Worm (Caenorhabditis elegans): ENCODE data around the gene clec-88.

The clec-88 gene

ce11 chrII:6333887-6334286, 31.6 kb upstream of the clec-88 start, which contains the start of gene ttc-39B:
TSS of gene ttc-39B (minus strand) at chrII:6333987.
- no peak for TF ChIP-seq F13C5.2 (tag; optimal IDR thresholded peaks at IDR 0.05)
- TF ChIP-seq ama-1 (optimal IDR thresholded peaks at IDR 0.05): no peak
- no peak for TF ChIP-seq hmg-4 (GFP tag; optimal IDR thresholded peaks at IDR 0.05)
- TF ChIP-seq ceh-13 (GFP tag; optimal IDR thresholded peaks at IDR 0.05): no peak
- TF ChIP-seq hmbx-1 (tag; optimal IDR thresholded peaks at IDR 0.05): no peak
- TF ChIP-seq sea-1 (GFP tag; conservative IDR thresholded peaks at IDR 0.05): no peak
- no peak for TF ChIP-seq pes-1 (GFP tag; IDR thresholded peaks at IDR 0.05)
- TF ChIP-seq tbx-37 (GFP tag; conservative IDR thresholded peaks at IDR 0.05): no peak
- no peak for TF ChIP-seq hnd-1 (tag; optimal IDR thresholded peaks at IDR 0.05)
- no peak for TF ChIP-seq ceh-36 (tag; optimal IDR thresholded peaks at IDR 0.05)
- TF ChIP-seq tbx-11 (GFP tag; IDR thresholded peaks at IDR 0.05): no peak
- TF ChIP-seq flt-1 (GFP tag; IDR thresholded peaks at IDR 0.05): no peak

DNA sequence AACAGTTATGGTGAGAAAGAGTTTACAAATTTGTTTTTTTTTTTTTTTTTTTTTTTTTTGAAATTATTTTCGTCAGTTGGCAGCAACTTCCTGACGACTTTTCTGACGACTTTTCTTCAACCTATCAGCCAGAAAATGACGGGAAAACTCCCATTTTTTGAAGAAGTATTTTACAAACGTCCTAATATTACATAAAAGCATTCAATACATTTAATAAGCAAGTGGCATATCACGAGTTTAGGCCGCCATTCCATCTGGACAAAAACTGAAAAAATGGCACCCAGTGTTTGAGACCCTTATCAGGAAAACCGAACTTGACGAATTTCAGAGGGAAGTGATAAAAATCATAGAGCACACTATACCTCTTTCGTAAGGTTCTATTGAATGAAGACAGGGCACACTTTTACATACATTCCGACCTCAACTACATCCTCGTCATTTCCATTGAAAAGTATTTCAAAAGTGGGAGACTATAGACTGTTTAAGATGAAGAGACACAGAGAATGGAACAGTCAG, 30.7 kb upstream of the clec-88 start:
- TF ChIP-seq ceh-36 (tag; optimal IDR thresholded peaks at IDR 0.05) (no peak), hnd-1 (tag; optimal IDR thresholded peaks at IDR 0.05) (no peak), F13C5.2 (tag; optimal IDR thresholded peaks at IDR 0.05) (no peak), B0310.2 (tag; optimal IDR thresholded peaks at IDR 0.05) (no peak), aly-1 (tag; optimal IDR thresholded peaks at IDR 0.05) (no peak), hmbx-1 (tag; optimal IDR thresholded peaks at IDR 0.05) (no peak), tbx-11 (GFP tag; IDR thresholded peaks at IDR 0.05) (no peak), tbx-37 (GFP tag; conservative IDR thresholded peaks at IDR 0.05) (no peak), pes-1 (GFP tag; IDR thresholded peaks at IDR 0.05) (no peak), hmg-4 (GFP tag; optimal IDR thresholded peaks at IDR 0.05) (no peak), ceh-13 (GFP tag; optimal IDR thresholded peaks at IDR 0.05) (no peak), sea-1 (GFP tag; conservative IDR thresholded peaks at IDR 0.05) (no peak)

DNA sequence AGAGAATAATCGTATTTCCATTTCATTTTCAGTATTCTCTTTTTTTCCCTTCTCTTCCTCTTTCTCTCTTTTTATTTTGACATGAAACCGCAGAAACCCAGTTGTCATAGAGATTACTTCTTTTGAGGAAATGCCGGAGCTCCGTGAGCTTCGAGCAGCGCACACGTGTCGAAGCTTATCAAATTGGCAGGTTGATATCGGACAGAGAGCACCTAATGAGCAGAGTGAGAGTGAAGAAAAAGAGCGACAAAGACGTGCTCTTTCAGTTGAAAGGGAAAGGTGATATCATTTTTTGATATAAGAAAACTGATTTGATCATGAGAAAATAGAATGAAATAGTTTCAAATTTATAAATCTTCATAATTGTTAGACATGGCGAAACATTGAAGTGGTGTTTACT, 30.2 kb upstream of the clec-88 start, which contains the start of gene C32D5.14:
Gene C32D5.14, plus strand, starts transcription at position 131 of the 400 bp plus-strand sequence.
- TF ChIP-seq tbx-11 (GFP tag; IDR thresholded peaks at IDR 0.05) (no peak), hmbx-1 (tag; optimal IDR thresholded peaks at IDR 0.05) (no peak), ets-7 (tag; optimal IDR thresholded peaks at IDR 0.05) (no peak), scrt-1 (GFP tag; IDR thresholded peaks at IDR 0.05) (no peak), ceh-13 (GFP tag; optimal IDR thresholded peaks at IDR 0.05) (no peak), aly-1 (tag; optimal IDR thresholded peaks at IDR 0.05) (no peak)

ce11 chrII:6339511-6339910, 26.0 kb upstream of the clec-88 start:
- no peak for TF ChIP-seq hnd-1 (tag; optimal IDR thresholded peaks at IDR 0.05)
- TF ChIP-seq tra-4 (tag; optimal IDR thresholded peaks at IDR 0.05): no peak
- no peak for TF ChIP-seq ceh-36 (tag; optimal IDR thresholded peaks at IDR 0.05)
- no peak for TF ChIP-seq ceh-13 (GFP tag; optimal IDR thresholded peaks at IDR 0.05)
- TF ChIP-seq ama-1 (optimal IDR thresholded peaks at IDR 0.05): no peak
- TF ChIP-seq sea-1 (GFP tag; conservative IDR thresholded peaks at IDR 0.05): no peak
- no peak for TF ChIP-seq pes-1 (GFP tag; IDR thresholded peaks at IDR 0.05)
- TF ChIP-seq ets-7 (tag; optimal IDR thresholded peaks at IDR 0.05): no peak
- no peak for TF ChIP-seq aly-1 (tag; optimal IDR thresholded peaks at IDR 0.05)
- no peak for TF ChIP-seq hmbx-1 (tag; optimal IDR thresholded peaks at IDR 0.05)
- no peak for TF ChIP-seq scrt-1 (GFP tag; IDR thresholded peaks at IDR 0.05)
- no peak for TF ChIP-seq flt-1 (GFP tag; IDR thresholded peaks at IDR 0.05)
- no peak for TF ChIP-seq F13C5.2 (tag; optimal IDR thresholded peaks at IDR 0.05)
- no peak for TF ChIP-seq B0310.2 (tag; optimal IDR thresholded peaks at IDR 0.05)
- TF ChIP-seq hmg-4 (GFP tag; optimal IDR thresholded peaks at IDR 0.05): no peak

ce11 chrII:6339948-6340347, 25.6 kb upstream of the clec-88 start, which contains the start of gene C32D5.7:
TSS of gene C32D5.7 (minus strand) at chrII:6340048.
- TF ChIP-seq pes-1 (GFP tag; IDR thresholded peaks at IDR 0.05): no peak

DNA sequence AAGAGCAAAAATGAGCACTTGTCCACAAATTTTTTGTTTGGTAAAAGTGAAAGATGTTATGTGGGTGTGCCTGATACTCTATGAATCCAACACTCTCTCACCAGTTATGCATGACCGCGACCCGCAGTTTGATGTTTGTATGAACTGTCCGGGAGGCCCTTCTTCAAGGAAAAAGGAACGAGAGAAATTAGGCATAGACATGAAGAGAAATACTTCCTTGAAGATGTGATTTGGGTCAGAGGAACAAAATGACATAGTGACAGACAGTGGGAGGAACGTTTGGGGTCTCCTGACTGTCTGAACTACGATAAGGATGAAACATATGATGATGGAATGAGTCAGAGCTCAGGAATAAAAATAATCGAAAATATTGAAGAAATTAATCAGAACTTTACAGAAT, 24.4 kb upstream of the clec-88 start:
- TF ChIP-seq ama-1 (optimal IDR thresholded peaks at IDR 0.05) (no peak), tbx-11 (GFP tag; IDR thresholded peaks at IDR 0.05) (no peak), scrt-1 (GFP tag; IDR thresholded peaks at IDR 0.05) (no peak), B0310.2 (tag; optimal IDR thresholded peaks at IDR 0.05) (no peak)

DNA sequence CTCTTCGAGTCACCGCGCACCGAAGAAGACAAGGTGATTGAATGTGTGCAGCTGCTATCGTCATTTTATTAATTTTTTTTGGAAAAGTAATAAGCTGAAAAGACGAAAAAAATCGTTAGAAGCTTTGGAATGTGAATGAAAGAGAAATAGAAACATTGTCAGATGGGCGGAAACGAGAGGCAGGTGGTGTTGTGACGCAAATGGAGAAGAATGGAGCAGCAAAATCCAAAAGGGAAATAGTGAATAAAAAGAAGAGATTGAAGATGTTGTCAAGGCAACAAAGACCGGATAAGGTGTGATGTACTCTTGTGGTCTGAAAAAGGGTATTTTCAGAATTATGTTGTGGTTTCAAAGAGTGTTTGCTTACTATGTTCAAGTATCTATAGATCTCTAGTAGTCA, 23.1 kb upstream of the clec-88 start:
- no peak for TF ChIP-seq tra-4 (tag; optimal IDR thresholded peaks at IDR 0.05)
- TF ChIP-seq scrt-1 (GFP tag; IDR thresholded peaks at IDR 0.05): no peak
- no peak for TF ChIP-seq ama-1 (optimal IDR thresholded peaks at IDR 0.05)
- TF ChIP-seq ceh-13 (GFP tag; optimal IDR thresholded peaks at IDR 0.05): no peak
- TF ChIP-seq hmbx-1 (tag; optimal IDR thresholded peaks at IDR 0.05): no peak
- TF ChIP-seq tbx-11 (GFP tag; IDR thresholded peaks at IDR 0.05): no peak
- no peak for TF ChIP-seq flt-1 (GFP tag; IDR thresholded peaks at IDR 0.05)

DNA sequence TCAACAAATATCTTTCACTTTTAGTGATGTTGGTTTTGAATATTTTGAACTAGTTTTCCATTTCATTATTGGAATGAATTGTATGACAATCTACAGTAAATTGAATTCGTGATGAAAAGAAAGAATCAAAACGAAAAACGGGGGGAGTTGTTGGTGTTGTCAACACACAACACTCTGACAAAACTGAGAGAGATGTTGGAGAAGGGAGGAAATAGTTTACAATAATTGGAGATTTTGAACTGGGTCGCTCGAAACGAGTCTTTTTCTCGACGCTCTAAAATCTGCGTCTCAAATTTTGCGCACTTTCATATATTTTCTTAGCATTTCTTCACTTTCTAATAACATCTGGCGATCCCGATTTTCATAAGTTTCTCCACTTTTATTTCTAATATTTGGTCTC, 21.6 kb upstream of the clec-88 start, which contains the start of gene txt-18:
Gene txt-18, plus strand, starts transcription at position 180 of the 400 bp plus-strand sequence.
- TF ChIP-seq hmbx-1 (tag; optimal IDR thresholded peaks at IDR 0.05) (no peak), tra-4 (tag; optimal IDR thresholded peaks at IDR 0.05) (no peak), ets-7 (tag; optimal IDR thresholded peaks at IDR 0.05) (no peak), tbx-37 (GFP tag; conservative IDR thresholded peaks at IDR 0.05) (no peak), sea-1 (GFP tag; conservative IDR thresholded peaks at IDR 0.05) (no peak), ceh-13 (GFP tag; optimal IDR thresholded peaks at IDR 0.05) (no peak), F13C5.2 (tag; optimal IDR thresholded peaks at IDR 0.05) (no peak), aly-1 (tag; optimal IDR thresholded peaks at IDR 0.05) (no peak), ama-1 (optimal IDR thresholded peaks at IDR 0.05) (no peak), flt-1 (GFP tag; IDR thresholded peaks at IDR 0.05) (no peak), B0310.2 (tag; optimal IDR thresholded peaks at IDR 0.05) (no peak), ceh-36 (tag; optimal IDR thresholded peaks at IDR 0.05) (no peak), hmg-4 (GFP tag; optimal IDR thresholded peaks at IDR 0.05) (no peak), scrt-1 (GFP tag; IDR thresholded peaks at IDR 0.05) (no peak), hnd-1 (tag; optimal IDR thresholded peaks at IDR 0.05) (no peak)

Measured in whole organism, early embryonic.